Worm (Caenorhabditis elegans) whole organism, late embryonic: ENCODE data around the gene btb-7.

ENCODE experiments used
- F13H6.1 ChIP-seq: sonication (generic microtip); optimal IDR thresholded peaks from 2 replicates; lab custom pipeline; 2016; ENCODE audit warnings: missing genetic modification characterization, missing compliant biosample characterization
- K02D7.2 ChIP-seq: sonication (generic microtip); optimal IDR thresholded peaks from 2 replicates; lab custom pipeline; 2017; ENCODE audit warnings: mild to moderate bottlenecking, missing genetic modification characterization, missing compliant biosample characterization
- Y22D7AL.16 ChIP-seq: sonication (generic microtip); optimal IDR thresholded peaks from 2 replicates; lab custom pipeline; 2016; ENCODE audit warnings: missing genetic modification characterization, missing compliant biosample characterization
- ama-1 ChIP-seq: fragments of 150-350 bp; optimal IDR thresholded peaks from 2 replicates; lab custom pipeline; 2014
- ceh-34 ChIP-seq: sonication (generic microtip); optimal IDR thresholded peaks from 2 replicates; lab custom pipeline; 2016; ENCODE audit warnings: mild to moderate bottlenecking, missing genetic modification characterization, missing compliant biosample characterization
- ceh-45 ChIP-seq: fragments of 200-800 bp; sonication (Bioruptor generic); IDR thresholded peaks from 2 replicates; pipeline ENCODE4 v1.3.6; 2022; ENCODE audit warnings: missing genetic modification reagents, missing genetic modification characterization, missing compliant biosample characterization
- elt-2 ChIP-seq: sonication (generic microtip); optimal IDR thresholded peaks from 2 replicates; lab custom pipeline; 2016; ENCODE audit warnings: missing genetic modification reagents, missing genetic modification characterization, missing compliant biosample characterization
- fkh-10 ChIP-seq: fragments of 150-350 bp; optimal IDR thresholded peaks from 2 replicates; lab custom pipeline; 2014; ENCODE audit warnings: missing biosample characterization, missing genetic modification reagents, missing genetic modification characterization
- hlh-6 ChIP-seq: sonication (generic microtip); optimal IDR thresholded peaks from 2 replicates; lab custom pipeline; 2016; ENCODE audit warnings: missing genotype, missing genetic modification characterization, missing compliant biosample characterization
- pha-4 ChIP-seq: fragments of 150-350 bp; optimal IDR thresholded peaks from 2 replicates; lab custom pipeline; 2018; ENCODE audit warnings: missing biosample characterization, missing genetic modification reagents, missing genetic modification characterization
- sox-2 ChIP-seq: fragments of 200-800 bp; sonication (Bioruptor generic); IDR thresholded peaks from 2 replicates; pipeline ENCODE4 v1.3.6; 2022; ENCODE audit warnings: missing genetic modification reagents, missing genetic modification characterization, missing compliant biosample characterization
- sox-4 ChIP-seq: sonication (generic microtip); optimal IDR thresholded peaks from 2 replicates; lab custom pipeline; 2017; ENCODE audit warnings: mild to moderate bottlenecking, missing genetic modification characterization, inconsistent platforms, missing compliant biosample characterization
- unc-42 ChIP-seq: sonication (generic microtip); optimal IDR thresholded peaks from 2 replicates; lab custom pipeline; 2016; ENCODE audit warnings: missing genotype, missing genetic modification characterization, missing compliant biosample characterization
- ztf-16 ChIP-seq: sonication (generic microtip); optimal IDR thresholded peaks from 2 replicates; lab custom pipeline; 2017; ENCODE audit warnings: missing genetic modification characterization, missing compliant biosample characterization

ce11 chrII:1670260-1670879, 42.7 kb upstream of the btb-7 start, which contains the start of gene nhx-6:
- no peak for TF ChIP-seq K02D7.2 (tag; lab: Kevin White, UChicago)
- TF ChIP-seq ceh-45: no peak
- no peak for TF ChIP-seq sox-4 (tag; lab: Kevin White, UChicago)
- TF ChIP-seq ceh-34: no peak
- TF ChIP-seq Y22D7AL.16 (tag; lab: Kevin White, UChicago): no peak
- TF ChIP-seq fkh-10 (GFP tag; lab: Kevin White, UChicago): no peak
- no peak for TF ChIP-seq ztf-16 (tag; lab: Kevin White, UChicago)
- TF ChIP-seq F13H6.1 (tag; lab: Kevin White, UChicago): no peak
- no peak for TF ChIP-seq sox-2 (GFP tag; lab: Robert Waterston, UW)
- TF ChIP-seq pha-4 (tag; lab: Kevin White, UChicago): no peak
- no peak for TF ChIP-seq elt-2 (tag; lab: Kevin White, UChicago)
- no peak for TF ChIP-seq unc-42
- no peak for TF ChIP-seq ama-1
- TF ChIP-seq hlh-6: no peak
